Worm (Caenorhabditis elegans) whole organism, L2 larva: ENCODE data around the gene C17H12.5.

Experiments
- C34F6.9 ChIP-seq: fragments of 150-350 bp; optimal IDR thresholded peaks from 2 replicates; lab custom pipeline; 2014; ENCODE audit warnings: missing biosample characterization, missing genetic modification characterization
- F13H6.1 ChIP-seq: sonication (generic microtip); optimal IDR thresholded peaks from 2 replicates; lab custom pipeline; 2016; ENCODE audit warnings: missing genetic modification characterization, missing compliant biosample characterization
- R02D3.7 ChIP-seq: fragments of 150-350 bp; optimal IDR thresholded peaks from 2 replicates; lab custom pipeline; 2014; ENCODE audit warnings: missing biosample characterization, missing genetic modification characterization
- Y55F3AM.14 ChIP-seq: fragments of 200-800 bp; sonication (Bioruptor generic); optimal IDR thresholded peaks from 2 replicates; lab custom pipeline; 2018; ENCODE audit warnings: mild to moderate bottlenecking, missing genetic modification characterization, missing compliant biosample characterization
- ZK546.5 ChIP-seq: sonication (generic microtip); optimal IDR thresholded peaks from 2 replicates; lab custom pipeline; 2017; ENCODE audit warnings: missing biosample characterization, missing genetic modification characterization
- alr-1 ChIP-seq: fragments of 150-350 bp; optimal IDR thresholded peaks from 2 replicates; lab custom pipeline; 2014; ENCODE audit warnings: missing biosample characterization, missing genetic modification characterization
- aly-2 ChIP-seq: fragments of 150-350 bp; optimal IDR thresholded peaks from 2 replicates; lab custom pipeline; 2014; ENCODE audit warnings: missing biosample characterization, missing genetic modification characterization
- ama-1 ChIP-seq: fragments of 150-350 bp; optimal IDR thresholded peaks from 2 replicates; lab custom pipeline; 2018; ENCODE audit warnings: inconsistent platforms
- blmp-1 ChIP-seq: sonication (generic microtip); optimal IDR thresholded peaks from 2 replicates; lab custom pipeline; 2017; ENCODE audit warnings: missing genetic modification characterization, mild to moderate bottlenecking, missing compliant biosample characterization, antibody characterized with exemption, moderate library complexity; ENCODE audit not compliant: insufficient read depth
- ceh-82 ChIP-seq: fragments of 150-350 bp; optimal IDR thresholded peaks from 2 replicates; lab custom pipeline; 2014; ENCODE audit warnings: missing biosample characterization, missing genetic modification characterization
- crh-2 ChIP-seq: sonication (generic microtip); optimal IDR thresholded peaks from 2 replicates; lab custom pipeline; 2017; ENCODE audit warnings: missing biosample characterization, missing genetic modification characterization
- dmd-4 ChIP-seq: sonication (generic microtip); optimal IDR thresholded peaks from 2 replicates; lab custom pipeline; 2017; ENCODE audit warnings: missing biosample characterization, missing genetic modification characterization
- egl-27 ChIP-seq: sonication (generic microtip); optimal IDR thresholded peaks from 3 replicates; lab custom pipeline; 2017; ENCODE audit warnings: missing biosample characterization, missing genetic modification reagents, missing genetic modification characterization
- elt-3 ChIP-seq: sonication (generic microtip); optimal IDR thresholded peaks from 2 replicates; lab custom pipeline; 2017; ENCODE audit warnings: missing biosample characterization, missing genetic modification characterization
- fos-1 ChIP-seq: fragments of 150-350 bp; optimal IDR thresholded peaks from 2 replicates; lab custom pipeline; 2014; ENCODE audit warnings: missing biosample characterization, missing genetic modification characterization
- gmeb-1 ChIP-seq: fragments of 150-350 bp; optimal IDR thresholded peaks from 2 replicates; lab custom pipeline; 2014; ENCODE audit warnings: missing biosample characterization, missing genetic modification characterization
- lin-11 ChIP-seq: fragments of 150-350 bp; sonication (generic microtip); optimal IDR thresholded peaks from 2 replicates; lab custom pipeline; 2014; ENCODE audit warnings: missing biosample characterization, missing genetic modification characterization, inconsistent platforms, mixed read lengths
- lin-13 ChIP-seq: fragments of 150-350 bp; optimal IDR thresholded peaks from 2 replicates; lab custom pipeline; 2014; ENCODE audit warnings: missing biosample characterization, missing genetic modification reagents, missing genetic modification characterization
- mab-5 ChIP-seq: fragments of 150-350 bp; optimal IDR thresholded peaks from 2 replicates; lab custom pipeline; 2014; ENCODE audit warnings: missing biosample characterization, missing genetic modification characterization
- mdl-1 ChIP-seq, 2 experiments: fragments of 150-350 bp in 1 of 2; sonication (generic microtip) in 1 of 2; optimal IDR thresholded peaks; 2 replicates each; lab custom pipeline; 2017; ENCODE audit warnings: missing biosample characterization in 2 of 2, missing genetic modification characterization in 2 of 2
- nhr-11 ChIP-seq: fragments of 150-350 bp; optimal IDR thresholded peaks from 2 replicates; lab custom pipeline; 2014; ENCODE audit warnings: missing biosample characterization, missing genetic modification characterization
- nhr-12 ChIP-seq: fragments of 150-350 bp; optimal IDR thresholded peaks from 2 replicates; lab custom pipeline; 2014; ENCODE audit warnings: missing biosample characterization, missing genetic modification characterization
- nhr-129 ChIP-seq: fragments of 150-350 bp; optimal IDR thresholded peaks from 2 replicates; lab custom pipeline; 2014; ENCODE audit warnings: missing biosample characterization, missing genetic modification characterization
- nhr-23 ChIP-seq: fragments of 150-350 bp; optimal IDR thresholded peaks from 2 replicates; lab custom pipeline; 2014; ENCODE audit warnings: missing biosample characterization, missing genetic modification reagents, missing genetic modification characterization
- nhr-237 ChIP-seq: fragments of 150-350 bp; optimal IDR thresholded peaks from 2 replicates; lab custom pipeline; 2014; ENCODE audit warnings: missing biosample characterization, missing genetic modification characterization
- nhr-25 ChIP-seq: fragments of 150-350 bp; sonication (generic microtip); optimal IDR thresholded peaks from 3 replicates; lab custom pipeline; 2014; ENCODE audit warnings: missing biosample characterization, missing genetic modification characterization
- nhr-77 ChIP-seq: fragments of 150-350 bp; optimal IDR thresholded peaks from 2 replicates; lab custom pipeline; 2014; ENCODE audit warnings: missing biosample characterization, missing genetic modification characterization
- sem-4 ChIP-seq: fragments of 150-350 bp; optimal IDR thresholded peaks from 2 replicates; lab custom pipeline; 2014; ENCODE audit warnings: missing biosample characterization, missing genetic modification reagents, missing genetic modification characterization
- skn-1 ChIP-seq: sonication (generic microtip); optimal IDR thresholded peaks from 2 replicates; lab custom pipeline; 2017; ENCODE audit warnings: missing biosample characterization, missing genetic modification characterization
- sma-3 ChIP-seq: sonication (generic microtip); optimal IDR thresholded peaks from 2 replicates; lab custom pipeline; 2016; ENCODE audit warnings: missing genetic modification reagents, missing genetic modification characterization, missing compliant biosample characterization
- sma-9 ChIP-seq, 2 experiments: fragments of 150-350 bp in 1 of 2; sonication (generic microtip) in 1 of 2; optimal IDR thresholded peaks; 2 replicates each; lab custom pipeline; 2014 to 2016; ENCODE audit warnings: missing genetic modification characterization in 2 of 2, mild to moderate bottlenecking in 1 of 2, missing biosample characterization in 1 of 2, missing compliant biosample characterization in 1 of 2, missing genetic modification reagents in 1 of 2, moderate library complexity in 1 of 2
- snpc-4 ChIP-seq: fragments of 150-350 bp; optimal IDR thresholded peaks from 2 replicates; lab custom pipeline; 2014; ENCODE audit warnings: missing biosample characterization, missing genetic modification characterization
- unc-39 ChIP-seq: fragments of 150-350 bp; optimal IDR thresholded peaks from 2 replicates; lab custom pipeline; 2014; ENCODE audit warnings: missing biosample characterization, missing genetic modification characterization
- unc-55 ChIP-seq: fragments of 150-350 bp; sonication (generic microtip); optimal IDR thresholded peaks from 3 replicates; lab custom pipeline; 2014; ENCODE audit warnings: missing biosample characterization, missing genetic modification reagents, missing genetic modification characterization
- unc-62 ChIP-seq: fragments of 150-350 bp; optimal IDR thresholded peaks from 2 replicates; lab custom pipeline; 2014; ENCODE audit warnings: missing biosample characterization, missing genetic modification reagents, missing genetic modification characterization
- ztf-1 ChIP-seq: fragments of 200-800 bp; sonication (Bioruptor generic); conservative IDR thresholded peaks from 2 replicates; pipeline ENCODE4 v1.3.6; 2022; ENCODE audit warnings: missing genetic modification characterization, missing compliant biosample characterization
- ztf-11 ChIP-seq: sonication (generic microtip); optimal IDR thresholded peaks from 2 replicates; lab custom pipeline; 2017; ENCODE audit warnings: missing biosample characterization, missing genetic modification characterization
- ztf-4 ChIP-seq: fragments of 150-350 bp; optimal IDR thresholded peaks from 2 replicates; lab custom pipeline; 2014; ENCODE audit warnings: missing biosample characterization, missing genetic modification characterization

C17H12.5 gene

ce11 chrIV:6817554-6817953 is at the start of gene C17H12.5:
TSS of gene C17H12.5 (minus strand) at chrIV:6817654.
- TF ChIP-seq ztf-1 (GFP tag; lab: Robert Waterston, UW) = no peak
- TF ChIP-seq aly-2 (tag; lab: Kevin White, UChicago) = no peak

ce11 chrIV:6859270-6859669 is 41.8 kb upstream of the C17H12.5 start, which contains the start of gene R13H7.2:
TSS of gene R13H7.2 (minus strand) at chrIV:6859370.
- TF ChIP-seq gmeb-1 (tag; lab: Kevin White, UChicago) (no peak), egl-27 (tag; lab: Kevin White, UChicago) (no peak), elt-3 (tag; lab: Kevin White, UChicago) (no peak)

ce11 chrIV:6852727-6853126 is 35.3 kb upstream of the C17H12.5 start:
- TF ChIP-seq snpc-4 (tag; lab: Kevin White, UChicago) (no peak), lin-13 (GFP tag; lab: Kevin White, UChicago) (no peak), nhr-23 (no peak), unc-55 (GFP tag; lab: Kevin White, UChicago) (no peak)

ce11 chrIV:6842470-6843008 is 25.1 kb upstream of the C17H12.5 start, which contains the start of gene lip-1:
TSS of gene lip-1 (plus strand) at chrIV:6842958.
- TF ChIP-seq nhr-77 (tag; lab: Kevin White, UChicago) (no peak), sem-4 (tag; lab: Kevin White, UChicago) (no peak), lin-13 (GFP tag; lab: Kevin White, UChicago) (no peak), ama-1 (lab: Kevin White, UChicago) (no peak), elt-3 (tag; lab: Kevin White, UChicago) (no peak), F13H6.1 (tag; lab: Kevin White, UChicago) (no peak), skn-1 (tag; lab: Kevin White, UChicago) (no peak), unc-55 (GFP tag; lab: Kevin White, UChicago) (no peak)

- TF ChIP-seq nhr-25 (tag; lab: Kevin White, UChicago) (peak; percentile 42), fos-1 (tag; lab: Kevin White, UChicago) (peak; percentile 13), blmp-1 (peak; percentile 9), ztf-11 (tag; lab: Kevin White, UChicago) (no peak), crh-2 (tag; lab: Kevin White, UChicago) (no peak), nhr-77 (tag; lab: Kevin White, UChicago) (no peak)
- TF ChIP-seq, all 48 proteins: peak for 3
Observed at ce11 chrIV:6841562-6842282, 24.3 kb upstream of the C17H12.5 start.

- TF ChIP-seq alr-1 (tag; lab: Kevin White, UChicago) (no peak), nhr-12 (tag; lab: Kevin White, UChicago) (no peak), mab-5 (peak; percentile 79), mdl-1 (tag; optimal IDR thresholded peaks at IDR 0.05; lab: Kevin White, UChicago) (peak; percentile 62 to 81), lin-11 (tag; lab: Kevin White, UChicago) (no peak), skn-1 (tag; lab: Kevin White, UChicago) (peak; percentile 23), nhr-77 (tag; lab: Kevin White, UChicago) (no peak), egl-27 (tag; lab: Kevin White, UChicago) (peak; percentile 81), ceh-82 (tag; lab: Kevin White, UChicago) (peak; percentile 65), crh-2 (tag; lab: Kevin White, UChicago) (peak; percentile 88), fos-1 (tag; lab: Kevin White, UChicago) (peak; percentile 89), sma-9 (GFP tag; optimal IDR thresholded peaks at IDR 0.05; lab: Kevin White, UChicago) (peak; percentile 98), sma-9 (tag; optimal IDR thresholded peaks at IDR 0.05; lab: Kevin White, UChicago) (no peak), nhr-25 (tag; lab: Kevin White, UChicago) (no peak), ztf-11 (tag; lab: Kevin White, UChicago) (no peak), ztf-1 (GFP tag; lab: Robert Waterston, UW) (no peak), gmeb-1 (tag; lab: Kevin White, UChicago) (peak; percentile 61), F13H6.1 (tag; lab: Kevin White, UChicago) (peak; percentile 95), unc-39 (peak; percentile 2), blmp-1 (peak; percentile 41), sem-4 (tag; lab: Kevin White, UChicago) (peak; percentile 68), nhr-11 (no peak), C34F6.9 (tag; lab: Kevin White, UChicago) (peak; percentile 96), nhr-237 (tag; lab: Kevin White, UChicago) (no peak), ama-1 (lab: Kevin White, UChicago) (no peak), ZK546.5 (tag; lab: Kevin White, UChicago) (peak; percentile 15), sma-3 (GFP tag; lab: Kevin White, UChicago) (peak; percentile 61), R02D3.7 (tag; lab: Kevin White, UChicago) (no peak), dmd-4 (tag; lab: Kevin White, UChicago) (no peak), ztf-4 (tag; lab: Kevin White, UChicago) (peak; percentile 55), nhr-129 (tag; lab: Kevin White, UChicago) (peak; percentile 77), unc-62 (GFP tag; lab: Kevin White, UChicago) (peak; percentile 53), Y55F3AM.14 (peak; percentile 82)
Observed at ce11 chrIV:6839091-6839522, 21.7 kb upstream of the C17H12.5 start.
